Fruit fly (Drosophila melanogaster) whole organism, embryonic: Measurements from ENCODE around the gene CNPYb.

Experiments used
- Awh ChIP-seq: fragments of 200-800 bp; sonication (Bioruptor generic); IDR thresholded peaks from 2 replicates; pipeline ENCODE4, ENCODE4 v1.3.6; 2022; ENCODE audit warnings: missing biosample characterization, missing genetic modification characterization
- Bdp1 ChIP-seq: fragments of 200-800 bp; sonication (Bioruptor generic); optimal IDR thresholded peaks from 3 replicates; lab custom pipeline; 2016; ENCODE audit warnings: missing biosample characterization, missing genetic modification characterization
- C15 ChIP-seq: fragments of 200-800 bp; sonication (Bioruptor generic); IDR thresholded peaks from 3 replicates; pipeline ENCODE4 v1.3.6; 2022; ENCODE audit warnings: missing biosample characterization, missing genetic modification characterization
- CG11085 ChIP-seq: fragments of 200-800 bp; sonication (Bioruptor generic); IDR thresholded peaks from 2 replicates; pipeline ENCODE4 v1.3.6; 2022; ENCODE audit warnings: missing biosample characterization, missing genetic modification characterization
- CG11504 ChIP-seq: fragments of 200-800 bp; sonication (Bioruptor generic); optimal IDR thresholded peaks from 3 replicates; lab custom pipeline; 2019; ENCODE audit warnings: missing biosample characterization, mild to moderate bottlenecking, missing genetic modification characterization, moderate library complexity
- CG12071 ChIP-seq: fragments of 200-800 bp; sonication (Bioruptor generic); optimal IDR thresholded peaks from 3 replicates; lab custom pipeline; 2018; ENCODE audit warnings: missing biosample characterization, mild to moderate bottlenecking, missing genetic modification characterization
- CG1233 ChIP-seq: fragments of 200-800 bp; sonication (Bioruptor generic); optimal IDR thresholded peaks from 4 replicates; lab custom pipeline; 2018; ENCODE audit warnings: missing biosample characterization, mild to moderate bottlenecking, missing genetic modification characterization
- CG12769 ChIP-seq: fragments of 200-800 bp; sonication (Bioruptor generic); optimal IDR thresholded peaks from 2 replicates; lab custom pipeline; 2019; ENCODE audit warnings: missing biosample characterization, mild to moderate bottlenecking, missing genetic modification characterization, moderate library complexity
- CG1603 ChIP-seq: fragments of 200-800 bp; sonication (Bioruptor generic); optimal IDR thresholded peaks from 2 replicates; lab custom pipeline; 2019; ENCODE audit warnings: missing biosample characterization, mild to moderate bottlenecking, missing genetic modification characterization, moderate library complexity
- CG16863 ChIP-seq: fragments of 200-800 bp; sonication (Bioruptor generic); optimal IDR thresholded peaks from 3 replicates; lab custom pipeline; 2016; ENCODE audit warnings: missing biosample characterization, missing genetic modification characterization
- CG17568 ChIP-seq: fragments of 200-800 bp; sonication (Bioruptor generic); optimal IDR thresholded peaks from 2 replicates; lab custom pipeline; 2018; ENCODE audit warnings: missing biosample characterization, mild to moderate bottlenecking, missing genetic modification characterization, moderate library complexity
- CG2199 ChIP-seq: fragments of 200-800 bp; sonication (Bioruptor generic); IDR thresholded peaks from 3 replicates; pipeline ENCODE4 v1.3.6; 2022; ENCODE audit warnings: missing biosample characterization, missing genetic modification characterization
- CG30403 ChIP-seq: fragments of 200-800 bp; sonication (Bioruptor generic); optimal IDR thresholded peaks from 3 replicates; lab custom pipeline; 2016; ENCODE audit warnings: missing biosample characterization, missing genetic modification characterization
- CG3847 ChIP-seq: fragments of 200-800 bp; sonication (Bioruptor generic); IDR thresholded peaks from 2 replicates; pipeline ENCODE4 v1.3.6; 2022; ENCODE audit warnings: missing biosample characterization, missing genetic modification characterization
- CG43689 ChIP-seq: fragments of 200-800 bp; sonication (Bioruptor generic); IDR thresholded peaks from 2 replicates; pipeline ENCODE4 v1.3.6; 2022; ENCODE audit warnings: missing biosample characterization, missing genetic modification characterization
- CG6683 ChIP-seq: fragments of 200-800 bp; sonication (Bioruptor generic); optimal IDR thresholded peaks from 2 replicates; lab custom pipeline; 2017; ENCODE audit warnings: missing biosample characterization, mild to moderate bottlenecking, missing genetic modification characterization, missing genetic modification reagents
- CG8290 ChIP-seq, 3 experiments: fragments of 200-800 bp; sonication (Bioruptor generic); optimal IDR thresholded peaks; 2 replicates each; lab custom pipeline; 2016 to 2019; ENCODE audit warnings: missing biosample characterization in 3 of 3, missing genetic modification characterization in 3 of 3, mild to moderate bottlenecking in 2 of 3, moderate library complexity in 1 of 3
- CG8359 ChIP-seq: fragments of 200-800 bp; sonication (Bioruptor generic); optimal IDR thresholded peaks from 2 replicates; lab custom pipeline; 2017; ENCODE audit warnings: missing biosample characterization, mild to moderate bottlenecking, missing genetic modification characterization, borderline replicate concordance
- CG8388 ChIP-seq: fragments of 200-800 bp; sonication (Bioruptor generic); optimal IDR thresholded peaks from 2 replicates; lab custom pipeline; 2019; ENCODE audit warnings: missing biosample characterization, mild to moderate bottlenecking, missing genetic modification characterization, moderate library complexity
- CG9215 ChIP-seq: fragments of 200-800 bp; sonication (Bioruptor generic); IDR thresholded peaks from 2 replicates; pipeline ENCODE4 v1.3.6; 2022; ENCODE audit warnings: missing biosample characterization, missing genetic modification characterization
- Dad ChIP-seq: fragments of 200-800 bp; sonication (Bioruptor generic); optimal IDR thresholded peaks from 3 replicates; lab custom pipeline; 2016; ENCODE audit warnings: missing biosample characterization, missing genetic modification characterization
- Dbx ChIP-seq: fragments of 200-800 bp; sonication (Bioruptor generic); IDR thresholded peaks from 3 replicates; pipeline ENCODE4 v1.3.6; 2022; ENCODE audit warnings: missing biosample characterization, missing genetic modification characterization
- E2f1 ChIP-seq: fragments of 200-800 bp; sonication (Bioruptor generic); IDR thresholded peaks from 2 replicates; pipeline ENCODE4 v1.3.6; 2022; ENCODE audit warnings: missing biosample characterization, missing genetic modification characterization
- E2f2 ChIP-seq: fragments of 200-800 bp; sonication (Bioruptor generic); IDR thresholded peaks from 2 replicates; pipeline ENCODE4 v1.3.6; 2022; ENCODE audit warnings: missing biosample characterization, missing genetic modification characterization
- HHEX ChIP-seq: fragments of 200-800 bp; sonication (Bioruptor generic); optimal IDR thresholded peaks from 3 replicates; lab custom pipeline; 2017; ENCODE audit warnings: missing biosample characterization, mild to moderate bottlenecking, missing genetic modification characterization, missing genetic modification reagents
- Hmr ChIP-seq: fragments of 200-800 bp; sonication (Bioruptor generic); optimal IDR thresholded peaks from 3 replicates; lab custom pipeline; 2017; ENCODE audit warnings: mild to moderate bottlenecking, missing biosample characterization, missing genetic modification reagents, missing genetic modification characterization
- Med ChIP-seq: fragments of 200-800 bp; sonication (Bioruptor generic); peaks from one replicate; lab custom pipeline; 2016; ENCODE audit warnings: missing biosample characterization, missing genetic modification characterization, mild to moderate bottlenecking, inconsistent platforms, moderate library complexity
- Mrtf ChIP-seq: fragments of 200-800 bp; sonication (Bioruptor generic); IDR thresholded peaks from 3 replicates; pipeline ENCODE4 v1.3.6; 2022; ENCODE audit warnings: missing biosample characterization, missing genetic modification characterization
- ap ChIP-seq: fragments of 200-800 bp; sonication (Bioruptor generic); IDR thresholded peaks from 2 replicates; pipeline ENCODE4 v1.3.6; 2022; ENCODE audit warnings: missing biosample characterization, missing genetic modification characterization
- ara ChIP-seq: fragments of 200-800 bp; sonication (Bioruptor generic); IDR thresholded peaks from 2 replicates; pipeline ENCODE4 v1.3.6; 2022; ENCODE audit warnings: missing biosample characterization, missing genetic modification characterization
- bbx ChIP-seq: fragments of 200-800 bp; sonication (Bioruptor generic); IDR thresholded peaks from 2 replicates; pipeline ENCODE4 v1.3.6; 2022; ENCODE audit warnings: missing biosample characterization, missing genetic modification characterization; ENCODE audit not compliant: partially characterized antibody
- bowl ChIP-seq: fragments of 200-800 bp; sonication (Bioruptor generic); IDR thresholded peaks from 2 replicates; pipeline ENCODE4 v1.3.6; 2022; ENCODE audit warnings: missing biosample characterization, missing genetic modification characterization
- chif ChIP-seq, 2 experiments: fragments of 200-800 bp; sonication (Bioruptor generic); optimal IDR thresholded peaks; 3 replicates each; lab custom pipeline; 2016; ENCODE audit warnings: missing biosample characterization in 2 of 2, missing genetic modification characterization in 2 of 2
- chn ChIP-seq: fragments of 200-800 bp; sonication (Bioruptor generic); optimal IDR thresholded peaks from 2 replicates; lab custom pipeline; 2016; ENCODE audit warnings: missing biosample characterization, missing genetic modification characterization
- ci ChIP-seq: fragments of 200-800 bp; sonication (Bioruptor generic); IDR thresholded peaks from 3 replicates; pipeline ENCODE4 v1.3.6; 2022; ENCODE audit warnings: missing biosample characterization, missing genetic modification characterization
- esg ChIP-seq: fragments of 200-800 bp; sonication (Bioruptor generic); conservative IDR thresholded peaks from 2 replicates; pipeline ENCODE4 v1.3.6; 2022; ENCODE audit warnings: missing biosample characterization, missing genetic modification characterization
- fd3F ChIP-seq: fragments of 200-800 bp; sonication (Bioruptor generic); optimal IDR thresholded peaks from 2 replicates; lab custom pipeline; 2018; ENCODE audit warnings: missing biosample characterization, mild to moderate bottlenecking, missing genetic modification characterization, moderate library complexity
- gce ChIP-seq: fragments of 200-800 bp; sonication (Bioruptor generic); IDR thresholded peaks from 3 replicates; pipeline ENCODE4 v1.3.6; 2022; ENCODE audit warnings: missing biosample characterization, missing genetic modification characterization
- ind ChIP-seq: fragments of 200-800 bp; sonication (Bioruptor generic); optimal IDR thresholded peaks from 3 replicates; lab custom pipeline; 2016; ENCODE audit warnings: missing biosample characterization, missing genetic modification characterization
- lab ChIP-seq: fragments of 200-800 bp; sonication (Bioruptor generic); optimal IDR thresholded peaks from 3 replicates; lab custom pipeline; 2017; ENCODE audit warnings: missing biosample characterization, missing genetic modification characterization, mild to moderate bottlenecking, moderate library complexity, missing genetic modification reagents
- mld ChIP-seq: fragments of 200-800 bp; sonication (Bioruptor generic); IDR thresholded peaks from 3 replicates; pipeline ENCODE4 v1.3.6; 2022; ENCODE audit warnings: missing biosample characterization, missing genetic modification characterization; ENCODE audit not compliant: partially characterized antibody
- pros ChIP-seq: fragments of 200-800 bp; sonication (Bioruptor generic); optimal IDR thresholded peaks from 3 replicates; lab custom pipeline; 2019; ENCODE audit warnings: missing biosample characterization, mild to moderate bottlenecking, missing genetic modification characterization, moderate library complexity
- sd ChIP-seq: fragments of 200-800 bp; sonication (Bioruptor generic); optimal IDR thresholded peaks from 3 replicates; lab custom pipeline; 2018; ENCODE audit warnings: missing biosample characterization, mild to moderate bottlenecking, missing genetic modification characterization, moderate library complexity
- sens ChIP-seq: fragments of 200-800 bp; sonication (Bioruptor generic); peaks from one replicate; lab custom pipeline; 2016; ENCODE audit warnings: missing biosample characterization, missing genetic modification characterization
- sisA ChIP-seq: fragments of 200-800 bp; sonication (Bioruptor generic); IDR thresholded peaks from 2 replicates; pipeline ENCODE4 v1.3.6; 2022; ENCODE audit warnings: missing biosample characterization, missing genetic modification characterization
- wek ChIP-seq: fragments of 200-800 bp; sonication (Bioruptor generic); optimal IDR thresholded peaks from 3 replicates; lab custom pipeline; 2018; ENCODE audit warnings: missing biosample characterization, mild to moderate bottlenecking, missing genetic modification characterization, moderate library complexity
- zfh1 ChIP-seq: fragments of 200-800 bp; sonication (Bioruptor generic); IDR thresholded peaks from 3 replicates; pipeline ENCODE4 v1.3.6; 2022; ENCODE audit warnings: missing biosample characterization, missing genetic modification characterization

Gene CNPYb

dm6 chr3L:19073029-19073908 is 22.7 kb downstream of the CNPYb start (continued):
- TF ChIP-seq Awh (peak; percentile 71; the same call in 1 of the 2 replicates), Mrtf (GFP tag; lab: Robert Waterston, UW) (0 out of 3 replicates have a peak, but pooled peaks have one; percentile 46), CG1233 (no peak), ap (GFP tag; lab: Robert Waterston, UW) (0 out of 2 replicates have a peak, but pooled peaks have one; percentile 31), CG12071 (GFP tag; lab: Kevin White, UChicago) (peak; percentile 24), C15 (GFP tag; lab: Robert Waterston, UW) (no peak), mld (GFP tag; lab: Robert Waterston, UW) (no peak), ara (GFP tag; lab: Robert Waterston, UW) (peak; percentile 32; the same call in 1 of the 2 replicates), bbx (no peak), CG8359 (peak; percentile 34), bowl (GFP tag; lab: Robert Waterston, UW) (peak; percentile 26; the same call in 1 of the 2 replicates), zfh1 (GFP tag; lab: Robert Waterston, UW) (0 out of 3 replicates have a peak, but pooled peaks have one; percentile 32), gce (GFP tag; lab: Robert Waterston, UW) (0 out of 3 replicates have a peak, but pooled peaks have one; percentile 53), lab (GFP tag; lab: Kevin White, UChicago) (peak; percentile 22), CG8388 (GFP tag; lab: Kevin White, UChicago) (peak; percentile 1), Hmr (GFP tag; lab: Kevin White, UChicago) (no peak), E2f2 (GFP tag; lab: Robert Waterston, UW) (0 out of 2 replicates have a peak, but pooled peaks have one; percentile 7), Bdp1 (GFP tag; lab: Kevin White, UChicago) (no peak), E2f1 (no peak), Med (GFP tag; lab: Kevin White, UChicago) (peak; percentile 75), ind (no peak), CG6683 (peak; percentile 8), chif (GFP tag; optimal IDR thresholded peaks at IDR 0.05; lab: Kevin White, UChicago) (peak in 1 of 2 experiments; percentile 0), Dbx (GFP tag; lab: Robert Waterston, UW) (no peak), CG43689 (GFP tag; lab: Robert Waterston, UW) (0 out of 2 replicates have a peak, but pooled peaks have one; percentile 17), sd (tag; lab: Kevin White, UChicago) (peak; percentile 94), CG3847 (GFP tag; lab: Robert Waterston, UW) (0 out of 2 replicates have a peak, but pooled peaks have one; percentile 13), pros (no peak), ci (GFP tag; lab: Robert Waterston, UW) (peak; percentile 69; the same call in 2 of the 3 replicates), Dad (no peak), CG9215 (no peak), CG17568 (GFP tag; lab: Kevin White, UChicago) (no peak), sens (GFP tag; lab: Kevin White, UChicago) (peak; percentile 61), chn (no peak), CG30403 (GFP tag; lab: Kevin White, UChicago) (no peak), esg (GFP tag; lab: Robert Waterston, UW) (no peak), CG16863 (GFP tag; lab: Kevin White, UChicago) (peak; percentile 18), fd3F (no peak), wek (GFP tag; lab: Kevin White, UChicago) (peak; percentile 45), CG12769 (tag; lab: Kevin White, UChicago) (peak; percentile 69), CG2199 (GFP tag; lab: Robert Waterston, UW) (peak; percentile 37; the same call in 1 of the 3 replicates), CG11504 (tag; lab: Kevin White, UChicago) (peak; percentile 6), CG11085 (GFP tag; lab: Robert Waterston, UW) (no peak), HHEX (GFP tag; lab: Kevin White, UChicago) (no peak), CG8290 (GFP tag; optimal IDR thresholded peaks at IDR 0.05; lab: Kevin White, UChicago) (no peak), CG8290 (tag; optimal IDR thresholded peaks at IDR 0.05; lab: Kevin White, UChicago) (peak in 1 of 2 experiments; percentile 18), sisA (GFP tag; lab: Robert Waterston, UW) (no peak), CG1603 (tag; lab: Kevin White, UChicago) (peak; percentile 16)
